Worm (Caenorhabditis elegans) whole organism, mixed stage, embryonic: ENCODE results near the gene col-92.
"Not testable (repeated sequence)": the region's sequence is repeated elsewhere in the genome, so short reads cannot be mapped to it uniquely, and the experiment has no call there.

Source experiments
- M03D4.4 ChIP-seq: sonication (generic microtip); optimal IDR thresholded peaks from 2 replicates; lab custom pipeline; 2017; ENCODE audit warnings: mild to moderate bottlenecking, missing genetic modification characterization, missing compliant biosample characterization
- bed-3 ChIP-seq: fragments of 200-800 bp; sonication (Bioruptor generic); optimal IDR thresholded peaks from 3 replicates; lab custom pipeline; 2018; ENCODE audit warnings: mild to moderate bottlenecking, missing genetic modification characterization, moderate library complexity, missing compliant biosample characterization
- blmp-1 ChIP-seq: fragments of 150-350 bp; optimal IDR thresholded peaks from 2 replicates; lab custom pipeline; 2014; ENCODE audit warnings: missing biosample characterization, missing genetic modification characterization
- ceh-39 ChIP-seq: fragments of 150-350 bp; optimal IDR thresholded peaks from 2 replicates; lab custom pipeline; 2014; ENCODE audit warnings: missing biosample characterization, missing genetic modification characterization
- ceh-43 ChIP-seq: fragments of 200-800 bp; sonication (Bioruptor generic); optimal IDR thresholded peaks from 2 replicates; lab custom pipeline; 2018; ENCODE audit warnings: mild to moderate bottlenecking, missing genetic modification characterization, moderate library complexity, missing compliant biosample characterization
- ceh-83 ChIP-seq: fragments of 200-800 bp; sonication (Bioruptor generic); optimal IDR thresholded peaks from 2 replicates; lab custom pipeline; 2018; ENCODE audit warnings: mild to moderate bottlenecking, missing genetic modification characterization, missing compliant biosample characterization
- ces-1 ChIP-seq: fragments of 150-350 bp; optimal IDR thresholded peaks from 2 replicates; lab custom pipeline; 2014; ENCODE audit warnings: missing biosample characterization, missing genetic modification reagents, missing genetic modification characterization
- cnd-1 ChIP-seq: fragments of 200-800 bp; sonication (Bioruptor generic); optimal IDR thresholded peaks from 2 replicates; lab custom pipeline; 2018; ENCODE audit warnings: mild to moderate bottlenecking, missing genetic modification characterization, missing compliant biosample characterization
- drap-1 ChIP-seq: fragments of 200-800 bp; sonication (Bioruptor generic); optimal IDR thresholded peaks from 3 replicates; lab custom pipeline; 2018; ENCODE audit warnings: mild to moderate bottlenecking, missing genetic modification characterization, missing compliant biosample characterization
- elt-1 ChIP-seq: sonication (generic microtip); optimal IDR thresholded peaks from 2 replicates; lab custom pipeline; 2017; ENCODE audit warnings: missing genetic modification characterization, mild to moderate bottlenecking, missing compliant biosample characterization, antibody characterized with exemption, moderate library complexity, borderline replicate concordance; ENCODE audit not compliant: insufficient read depth
- elt-3 ChIP-seq: fragments of 150-350 bp; optimal IDR thresholded peaks from 2 replicates; lab custom pipeline; 2014; ENCODE audit warnings: missing biosample characterization, missing genetic modification characterization
- flh-1 ChIP-seq: fragments of 200-800 bp; sonication (Bioruptor generic); optimal IDR thresholded peaks from 2 replicates; lab custom pipeline; 2018; ENCODE audit warnings: mild to moderate bottlenecking, missing genetic modification characterization, moderate library complexity, missing compliant biosample characterization
- ham-2 ChIP-seq: fragments of 200-800 bp; sonication (Bioruptor generic); optimal IDR thresholded peaks from 2 replicates; lab custom pipeline; 2018; ENCODE audit warnings: mild to moderate bottlenecking, missing genetic modification characterization, missing compliant biosample characterization
- hlh-1 ChIP-seq: fragments of 150-350 bp; optimal IDR thresholded peaks from 2 replicates; lab custom pipeline; 2014; ENCODE audit warnings: missing biosample characterization, missing genetic modification reagents, missing genetic modification characterization
- lin-13 ChIP-seq: fragments of 150-350 bp; optimal IDR thresholded peaks from 2 replicates; lab custom pipeline; 2014; ENCODE audit warnings: missing biosample characterization, missing genetic modification characterization
- lin-32 ChIP-seq: fragments of 200-800 bp; sonication (Bioruptor generic); optimal IDR thresholded peaks from 2 replicates; lab custom pipeline; 2018; ENCODE audit warnings: mild to moderate bottlenecking, missing genetic modification characterization, missing compliant biosample characterization
- lsy-2 ChIP-seq: fragments of 150-350 bp; optimal IDR thresholded peaks from 2 replicates; lab custom pipeline; 2014; ENCODE audit warnings: missing biosample characterization, missing genetic modification characterization
- mab-5 ChIP-seq: fragments of 150-350 bp; optimal IDR thresholded peaks from 2 replicates; lab custom pipeline; 2014; ENCODE audit warnings: missing biosample characterization, missing genetic modification characterization
- mep-1 ChIP-seq: fragments of 150-350 bp; optimal IDR thresholded peaks from 2 replicates; lab custom pipeline; 2017; ENCODE audit warnings: missing biosample characterization, missing genetic modification reagents, missing genetic modification characterization, inconsistent platforms
- nhr-12 ChIP-seq: fragments of 150-350 bp; optimal IDR thresholded peaks from 2 replicates; lab custom pipeline; 2014; ENCODE audit warnings: missing biosample characterization, missing genetic modification characterization
- nhr-237 ChIP-seq: fragments of 150-350 bp; optimal IDR thresholded peaks from 2 replicates; lab custom pipeline; 2014; ENCODE audit warnings: missing biosample characterization, missing genetic modification characterization
- sem-2 ChIP-seq: fragments of 200-800 bp; sonication (Bioruptor generic); optimal IDR thresholded peaks from 2 replicates; lab custom pipeline; 2018; ENCODE audit warnings: mild to moderate bottlenecking, missing genetic modification characterization, missing compliant biosample characterization
- snpc-4 ChIP-seq: fragments of 150-350 bp; optimal IDR thresholded peaks from 2 replicates; lab custom pipeline; 2014; ENCODE audit warnings: missing biosample characterization, missing genetic modification characterization
- sptf-1 ChIP-seq: sonication (generic microtip); optimal IDR thresholded peaks from 2 replicates; lab custom pipeline; 2017; ENCODE audit warnings: mild to moderate bottlenecking, missing genetic modification characterization, moderate library complexity, missing compliant biosample characterization
- tbx-8 ChIP-seq: fragments of 200-800 bp; sonication (Bioruptor generic); optimal IDR thresholded peaks from 2 replicates; lab custom pipeline; 2018; ENCODE audit warnings: mild to moderate bottlenecking, missing genetic modification characterization, moderate library complexity, missing compliant biosample characterization
- unc-120 ChIP-seq: sonication (generic microtip); optimal IDR thresholded peaks from 2 replicates; lab custom pipeline; 2017; ENCODE audit warnings: missing genetic modification characterization, missing compliant biosample characterization; ENCODE audit not compliant: poor library complexity, severe bottlenecking
- unc-62 ChIP-seq: fragments of 150-350 bp; optimal IDR thresholded peaks from 2 replicates; lab custom pipeline; 2014; ENCODE audit warnings: missing biosample characterization, missing genetic modification reagents, missing genetic modification characterization
- zip-8 ChIP-seq: fragments of 150-350 bp; optimal IDR thresholded peaks from 2 replicates; lab custom pipeline; 2014; ENCODE audit warnings: missing biosample characterization, missing genetic modification characterization

Gene col-92

DNA sequence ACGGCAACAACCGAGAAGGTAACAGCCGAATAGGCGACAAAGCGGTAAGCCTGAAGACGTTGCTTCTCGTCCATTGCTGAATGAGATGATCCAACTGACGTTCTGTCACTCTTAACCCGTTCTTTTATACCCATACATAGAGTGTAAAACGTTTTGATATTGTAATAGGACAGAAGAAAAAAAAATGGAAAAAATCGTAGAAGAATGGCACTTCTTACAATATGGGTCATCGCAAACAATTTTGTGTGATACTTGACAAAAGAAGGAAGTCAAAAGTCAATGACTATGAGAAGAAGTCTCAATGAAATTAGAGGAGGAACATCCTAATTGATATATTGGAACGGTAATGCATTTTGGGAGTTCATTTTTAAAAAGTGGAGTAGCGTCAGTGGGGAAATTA lies at the start of gene col-92:
Gene col-92 (minus strand): TSS at position 101 of the 400 bp plus-strand sequence.
- no peak for TF ChIP-seq drap-1 (GFP tag; lab: Kevin White, UChicago)
- TF ChIP-seq flh-1 = no peak
- no peak for TF ChIP-seq nhr-237 (tag; lab: Kevin White, UChicago)
- no peak for TF ChIP-seq ceh-43
- TF ChIP-seq sptf-1 = no peak
- no peak for TF ChIP-seq ces-1 (GFP tag; lab: Kevin White, UChicago)
- TF ChIP-seq lin-13 (tag; lab: Kevin White, UChicago) = no peak
- TF ChIP-seq nhr-12 (tag; lab: Kevin White, UChicago) = no peak
- TF ChIP-seq bed-3 (GFP tag; lab: Kevin White, UChicago) = no peak
- TF ChIP-seq mab-5 (tag; lab: Kevin White, UChicago) = no peak

ce11 chrIII:11031309-11031708 lies 48.3 kb upstream of the col-92 start, which contains the start of gene Y48A6B.14:
Gene Y48A6B.14, plus strand, starts transcription at chrIII:11031609.
- TF ChIP-seq unc-62 (GFP tag; lab: Kevin White, UChicago) = no peak
- TF ChIP-seq mab-5 (tag; lab: Kevin White, UChicago) = no peak
- TF ChIP-seq sem-2 (GFP tag; lab: Kevin White, UChicago) = no peak
- no peak for TF ChIP-seq ces-1 (GFP tag; lab: Kevin White, UChicago)
- TF ChIP-seq elt-1 (tag; lab: Kevin White, UChicago) = no peak
- TF ChIP-seq nhr-237 (tag; lab: Kevin White, UChicago) = no peak
- no peak for TF ChIP-seq zip-8
- no peak for TF ChIP-seq blmp-1 (tag; lab: Kevin White, UChicago)
- no peak for TF ChIP-seq tbx-8 (GFP tag; lab: Kevin White, UChicago)
- TF ChIP-seq hlh-1 (tag; lab: Kevin White, UChicago) = no peak

DNA sequence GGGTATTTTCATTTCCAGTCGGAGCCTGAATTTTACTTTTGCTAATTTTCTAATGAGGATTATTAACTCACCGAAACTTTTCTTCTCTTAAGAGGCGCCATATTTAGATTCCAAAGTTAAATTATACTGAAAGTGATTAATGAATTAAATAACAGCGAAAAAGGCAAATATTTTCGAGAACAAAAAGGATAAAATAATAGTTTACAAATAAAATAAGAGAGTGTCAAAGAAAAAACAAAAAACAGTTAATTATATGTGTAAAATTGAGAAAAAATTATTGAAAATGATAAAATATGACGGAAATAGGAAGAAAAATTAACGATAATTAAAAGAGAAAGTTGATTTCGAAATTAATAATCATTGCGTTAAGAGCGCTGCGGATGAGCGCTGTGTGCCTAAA lies 46.3 kb upstream of the col-92 start, which contains the start of gene Y48A6B.8:
Gene Y48A6B.8 (minus strand): TSS at position 101 of the 400 bp plus-strand sequence.
- not testable (repeated sequence) for TF ChIP-seq mab-5 (tag; lab: Kevin White, UChicago); lin-32; blmp-1 (tag; lab: Kevin White, UChicago)

DNA sequence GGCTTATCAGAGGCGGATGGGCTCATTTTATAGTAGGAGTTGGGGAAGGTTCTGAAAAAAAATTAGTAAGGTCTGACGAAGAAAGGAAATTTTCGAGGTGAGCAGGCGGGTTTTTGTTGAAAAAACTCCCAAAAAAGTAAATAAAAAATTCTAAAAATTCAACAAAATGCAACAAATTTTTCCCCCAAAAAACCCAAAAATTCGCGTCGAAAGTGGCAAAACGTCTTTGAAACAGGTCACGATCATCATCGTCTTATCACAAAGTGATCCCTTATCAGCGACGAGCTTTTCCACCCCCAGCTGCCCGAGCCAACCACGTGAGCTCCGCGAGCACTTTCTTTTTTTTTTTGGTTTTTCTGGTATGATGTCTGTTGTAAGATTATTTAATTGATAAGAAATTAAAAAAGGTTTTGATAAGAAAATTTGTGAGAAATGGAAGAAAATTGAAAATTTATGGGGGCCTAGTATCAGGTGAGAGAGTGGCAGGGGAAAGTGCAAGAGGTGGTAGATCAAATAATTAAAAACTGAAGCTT lies 43.5 kb upstream of the col-92 start, which contains the start of gene Y48A6B.7:
Gene Y48A6B.7 (minus strand): TSS at position 51 of the 533 bp plus-strand sequence.
- TF ChIP-seq ham-2 (GFP tag; lab: Kevin White, UChicago) = no peak
- TF ChIP-seq mab-5 (tag; lab: Kevin White, UChicago) = no peak
- TF ChIP-seq cnd-1 (tag; lab: Kevin White, UChicago) = no peak
- TF ChIP-seq elt-1 (tag; lab: Kevin White, UChicago) = no peak
- TF ChIP-seq drap-1 (GFP tag; lab: Kevin White, UChicago) = no peak
- TF ChIP-seq M03D4.4 = no peak
- TF ChIP-seq hlh-1 (tag; lab: Kevin White, UChicago) = no peak
- no peak for TF ChIP-seq lin-32
- no peak for TF ChIP-seq elt-3
- TF ChIP-seq flh-1 = no peak
- no peak for TF ChIP-seq sptf-1
- no peak for TF ChIP-seq ceh-83

ce11 chrIII:11025138-11025537 lies 42.1 kb upstream of the col-92 start:
- TF ChIP-seq lin-13 (tag; lab: Kevin White, UChicago) (no peak), M03D4.4 (no peak), lsy-2 (no peak), unc-62 (GFP tag; lab: Kevin White, UChicago) (no peak), unc-120 (no peak), mep-1 (tag; lab: Kevin White, UChicago) (no peak), nhr-12 (tag; lab: Kevin White, UChicago) (no peak), elt-1 (tag; lab: Kevin White, UChicago) (no peak), ces-1 (GFP tag; lab: Kevin White, UChicago) (no peak), ceh-39 (tag; lab: Kevin White, UChicago) (no peak), snpc-4 (tag; lab: Kevin White, UChicago) (no peak), tbx-8 (GFP tag; lab: Kevin White, UChicago) (no peak), sem-2 (GFP tag; lab: Kevin White, UChicago) (no peak), ceh-83 (no peak)
